Comparison of ENCODE assay signal across 2 worm cellular contexts in the genomic region with DNA sequence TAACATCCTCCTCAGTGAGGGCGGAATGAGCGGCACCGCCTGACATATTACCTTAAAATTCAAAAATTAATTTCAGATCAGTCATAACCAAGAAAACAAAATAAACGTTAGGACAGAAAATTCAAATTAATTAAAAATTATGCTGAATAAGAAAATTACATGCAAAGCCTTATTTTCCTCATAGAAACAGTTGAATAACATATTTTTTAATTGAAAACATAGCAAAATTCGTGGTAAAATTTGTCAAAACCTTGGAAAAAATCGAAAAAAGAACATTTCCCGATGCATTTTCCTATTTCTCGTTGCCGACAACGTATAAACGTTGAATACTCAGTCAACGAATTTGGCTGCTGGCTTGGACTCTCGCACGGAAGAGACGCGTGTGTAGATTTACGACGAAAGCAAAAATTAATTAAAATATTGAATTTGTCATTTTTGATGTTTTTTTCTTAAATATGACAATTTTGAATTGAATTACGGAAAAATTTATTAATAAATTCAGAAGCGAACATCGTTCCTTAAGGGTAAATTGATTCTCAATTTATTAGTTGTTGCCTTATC.
A peak's percentile ranks its signal among the peaks of the same experiment; 100 is the strongest.
TF ChIP-seq lines count a peak whose summit lies in the region.

A gene (minus strand): TSS at position 51 of the 561 bp plus-strand sequence.
A gene (plus strand): TSS at position 424 of the 561 bp plus-strand sequence.

TF ChIP-seq in whole organism, L4 larva, 104 proteins besides CTCF, POLR2A, EP300 and RAD21 (continued from another document):
- TF ChIP-seq ceh-20 (GFP tag; IDR thresholded peaks at IDR 0.05; lab: Robert Waterston, UW) (0 out of 2 replicates have a peak, but pooled peaks have one; percentile 39), tag-97 (GFP tag; IDR thresholded peaks at IDR 0.05; lab: Robert Waterston, UW) (no peak), mxl-2 (GFP tag; conservative IDR thresholded peaks at IDR 0.05; lab: Robert Waterston, UW) (no peak), R02D3.7 (tag; optimal IDR thresholded peaks at IDR 0.05; lab: Kevin White, UChicago) (peak; percentile 90), spr-3 (GFP tag; optimal IDR thresholded peaks at IDR 0.05; lab: Kevin White, UChicago) (no peak), daf-19 (GFP tag; conservative IDR thresholded peaks at IDR 0.05; lab: Robert Waterston, UW) (no peak), dmd-8 (GFP tag; IDR thresholded peaks at IDR 0.05; lab: Robert Waterston, UW) (no peak), ceh-44 (GFP tag; IDR thresholded peaks at IDR 0.05; lab: Robert Waterston, UW) (no peak), F10B5.3 (tag; optimal IDR thresholded peaks at IDR 0.05; lab: Kevin White, UChicago) (peak; percentile 28), T26A8.4 (GFP tag; IDR thresholded peaks at IDR 0.05; lab: Robert Waterston, UW) (peak; percentile 74), hlh-30 (tag; optimal IDR thresholded peaks at IDR 0.05; lab: Kevin White, UChicago; ENCODE audit: insufficient read depth) (peak; percentile 83), nhr-6 (tag; optimal IDR thresholded peaks at IDR 0.05; lab: Kevin White, UChicago) (peak; percentile 89), mdl-1 (tag; optimal IDR thresholded peaks at IDR 0.05; lab: Kevin White, UChicago) (peak in 1 of 2 experiments; percentile 64)
TF ChIP-seq in whole organism, L4 larva: peak in this region for 47.

TF ChIP-seq in whole organism, late embryonic, 69 proteins besides CTCF, POLR2A, EP300 and RAD21 (continued from another document):
- TF ChIP-seq sdc-2 (tag; optimal IDR thresholded peaks at IDR 0.05; lab: Kevin White, UChicago) (no peak), K02D7.2 (tag; optimal IDR thresholded peaks at IDR 0.05; lab: Kevin White, UChicago) (no peak), npax-4 (tag; optimal IDR thresholded peaks at IDR 0.05; lab: Kevin White, UChicago) (no peak), unc-3 (GFP tag; conservative IDR thresholded peaks at IDR 0.05; lab: Robert Waterston, UW) (no peak), unc-3 (tag; optimal IDR thresholded peaks at IDR 0.05; lab: Kevin White, UChicago) (no peak), ceh-19 (GFP tag; optimal IDR thresholded peaks at IDR 0.05; lab: Kevin White, UChicago) (no peak), ceh-48 (tag; optimal IDR thresholded peaks at IDR 0.05; lab: Kevin White, UChicago) (peak; percentile 9)
